Worm (Caenorhabditis elegans) whole organism, L4/young adult: ENCODE measurements around the gene Y38E10A.24.

Experiments used
- W03F9.2 ChIP-seq: fragments of 150-350 bp; optimal IDR thresholded peaks from 2 replicates; lab custom pipeline; 2014; ENCODE audit warnings: missing biosample characterization, missing genetic modification characterization
- dao-5 ChIP-seq: sonication (generic microtip); optimal IDR thresholded peaks from 2 replicates; lab custom pipeline; 2016; ENCODE audit warnings: missing genotype, missing genetic modification characterization, moderate library complexity, missing compliant biosample characterization
- him-1 ChIP-seq: sonication (generic microtip); optimal IDR thresholded peaks from 2 replicates; lab custom pipeline; 2016; ENCODE audit warnings: missing genotype, missing genetic modification reagents, missing genetic modification characterization, missing compliant biosample characterization

ce11 chrII:12673311-12673710 is 5.5 kb upstream of the Y38E10A.24 start:
- TF ChIP-seq him-1 (tag; lab: Kevin White, UChicago) (no peak), W03F9.2 (tag; lab: Kevin White, UChicago) (no peak), dao-5 (tag; lab: Kevin White, UChicago) (no peak)
